Worm (Caenorhabditis elegans) whole organism, late embryonic: ENCODE measurements around the gene M116.5.
A peak's percentile ranks its signal among the peaks of the same experiment; 100 is the strongest.

Source experiments
- C08G9.2 ChIP-seq: sonication (generic microtip); optimal IDR thresholded peaks from 2 replicates; lab custom pipeline; 2016; ENCODE audit warnings: mild to moderate bottlenecking, missing genetic modification characterization, moderate library complexity, missing compliant biosample characterization
- C38D4.7 ChIP-seq: fragments of 200-800 bp; sonication (Bioruptor generic); optimal IDR thresholded peaks from 2 replicates; lab custom pipeline; 2018; ENCODE audit warnings: mild to moderate bottlenecking, missing genetic modification characterization, moderate library complexity, missing compliant biosample characterization
- K02D7.2 ChIP-seq: sonication (generic microtip); optimal IDR thresholded peaks from 2 replicates; lab custom pipeline; 2017; ENCODE audit warnings: mild to moderate bottlenecking, missing genetic modification characterization, missing compliant biosample characterization
- T23F11.4 ChIP-seq: fragments of 200-800 bp; sonication (Bioruptor generic); optimal IDR thresholded peaks from 2 replicates; lab custom pipeline; 2018; ENCODE audit warnings: mild to moderate bottlenecking, missing genetic modification characterization, missing compliant biosample characterization
- ceh-14 ChIP-seq: sonication (generic microtip); optimal IDR thresholded peaks from 2 replicates; lab custom pipeline; 2016; ENCODE audit warnings: missing genotype, missing genetic modification characterization, missing compliant biosample characterization
- ceh-2 ChIP-seq: sonication (generic microtip); optimal IDR thresholded peaks from 2 replicates; lab custom pipeline; 2016; ENCODE audit warnings: missing genotype, missing genetic modification characterization, missing compliant biosample characterization
- ceh-30 ChIP-seq: fragments of 150-350 bp; optimal IDR thresholded peaks from 2 replicates; lab custom pipeline; 2014; ENCODE audit warnings: missing biosample characterization, missing genetic modification characterization
- ceh-31 ChIP-seq: sonication (generic microtip); optimal IDR thresholded peaks from 2 replicates; lab custom pipeline; 2016; ENCODE audit warnings: missing genetic modification characterization, missing compliant biosample characterization
- ceh-45 ChIP-seq: fragments of 200-800 bp; sonication (Bioruptor generic); IDR thresholded peaks from 2 replicates; pipeline ENCODE4 v1.3.6; 2022; ENCODE audit warnings: missing genetic modification reagents, missing genetic modification characterization, missing compliant biosample characterization
- ceh-48 ChIP-seq: sonication (generic microtip); optimal IDR thresholded peaks from 2 replicates; lab custom pipeline; 2016; ENCODE audit warnings: missing genetic modification characterization, inconsistent platforms, missing compliant biosample characterization
- ceh-6 ChIP-seq: fragments of 200-800 bp; sonication (Bioruptor generic); optimal IDR thresholded peaks from 2 replicates; lab custom pipeline; 2018; ENCODE audit warnings: mild to moderate bottlenecking, missing genetic modification characterization, missing compliant biosample characterization
- che-1 ChIP-seq: sonication (generic microtip); optimal IDR thresholded peaks from 2 replicates; lab custom pipeline; 2016; ENCODE audit warnings: mild to moderate bottlenecking, missing genetic modification characterization, missing compliant biosample characterization
- dmd-4 ChIP-seq: sonication (generic microtip); optimal IDR thresholded peaks from 2 replicates; lab custom pipeline; 2016; ENCODE audit warnings: borderline replicate concordance, missing genetic modification characterization, missing compliant biosample characterization
- elt-2 ChIP-seq: sonication (generic microtip); optimal IDR thresholded peaks from 2 replicates; lab custom pipeline; 2016; ENCODE audit warnings: missing genetic modification reagents, missing genetic modification characterization, missing compliant biosample characterization
- elt-4 ChIP-seq: sonication (generic microtip); optimal IDR thresholded peaks from 2 replicates; lab custom pipeline; 2016; ENCODE audit warnings: missing genetic modification characterization, missing compliant biosample characterization
- ets-4 ChIP-seq: sonication (generic microtip); optimal IDR thresholded peaks from 2 replicates; lab custom pipeline; 2016; ENCODE audit warnings: missing genetic modification characterization, missing compliant biosample characterization
- eyg-1 ChIP-seq: sonication (generic microtip); optimal IDR thresholded peaks from 2 replicates; lab custom pipeline; 2016; ENCODE audit warnings: missing genotype, missing genetic modification characterization, missing compliant biosample characterization
- fax-1 ChIP-seq: sonication (generic microtip); optimal IDR thresholded peaks from 2 replicates; lab custom pipeline; 2016; ENCODE audit warnings: missing genotype, missing genetic modification characterization, missing compliant biosample characterization
- fkh-10 ChIP-seq: fragments of 150-350 bp; optimal IDR thresholded peaks from 2 replicates; lab custom pipeline; 2014; ENCODE audit warnings: missing biosample characterization, missing genetic modification reagents, missing genetic modification characterization
- hlh-13 ChIP-seq: fragments of 200-800 bp; sonication (Bioruptor generic); optimal IDR thresholded peaks from 2 replicates; lab custom pipeline; 2018; ENCODE audit warnings: mild to moderate bottlenecking, missing genetic modification characterization, missing compliant biosample characterization
- hlh-15 ChIP-seq: sonication (generic microtip); optimal IDR thresholded peaks from 2 replicates; lab custom pipeline; 2016; ENCODE audit warnings: missing genetic modification characterization, missing compliant biosample characterization
- hlh-30 ChIP-seq: sonication (generic microtip); optimal IDR thresholded peaks from 2 replicates; lab custom pipeline; 2017; ENCODE audit warnings: antibody characterized with exemption, missing genetic modification characterization, missing compliant biosample characterization; ENCODE audit not compliant: insufficient read depth
- hlh-6 ChIP-seq: sonication (generic microtip); optimal IDR thresholded peaks from 2 replicates; lab custom pipeline; 2016; ENCODE audit warnings: missing genotype, missing genetic modification characterization, missing compliant biosample characterization
- lim-6 ChIP-seq: sonication (generic microtip); optimal IDR thresholded peaks from 2 replicates; lab custom pipeline; 2016; ENCODE audit warnings: missing genetic modification characterization, missing compliant biosample characterization
- mec-3 ChIP-seq: sonication (generic microtip); optimal IDR thresholded peaks from 2 replicates; lab custom pipeline; 2016; ENCODE audit warnings: borderline replicate concordance, missing genetic modification characterization, missing compliant biosample characterization
- nfya-1 ChIP-seq: sonication (generic microtip); optimal IDR thresholded peaks from 2 replicates; lab custom pipeline; 2017; ENCODE audit warnings: missing genetic modification characterization, mild to moderate bottlenecking, missing compliant biosample characterization, antibody characterized with exemption, moderate library complexity
- nhr-232 ChIP-seq: sonication (generic microtip); optimal IDR thresholded peaks from 2 replicates; lab custom pipeline; 2016; ENCODE audit warnings: missing genetic modification characterization, missing compliant biosample characterization
- npax-4 ChIP-seq: sonication (generic microtip); optimal IDR thresholded peaks from 2 replicates; lab custom pipeline; 2016; ENCODE audit warnings: missing genetic modification characterization, missing compliant biosample characterization
- odd-2 ChIP-seq: sonication (generic microtip); optimal IDR thresholded peaks from 2 replicates; lab custom pipeline; 2017; ENCODE audit warnings: antibody characterized with exemption, mild to moderate bottlenecking, missing genetic modification characterization, missing compliant biosample characterization
- pag-3 ChIP-seq: sonication (generic microtip); optimal IDR thresholded peaks from 2 replicates; lab custom pipeline; 2016; ENCODE audit warnings: missing compliant biosample characterization, missing genetic modification characterization, borderline replicate concordance
- pat-9 ChIP-seq: fragments of 200-800 bp; sonication (Bioruptor generic); optimal IDR thresholded peaks from 2 replicates; lab custom pipeline; 2018; ENCODE audit warnings: mild to moderate bottlenecking, missing genetic modification characterization, moderate library complexity, missing compliant biosample characterization
- pax-1 ChIP-seq: fragments of 150-350 bp; optimal IDR thresholded peaks from 2 replicates; lab custom pipeline; 2014; ENCODE audit warnings: missing biosample characterization, missing genetic modification characterization
- pha-2 ChIP-seq: sonication (generic microtip); optimal IDR thresholded peaks from 2 replicates; lab custom pipeline; 2017; ENCODE audit warnings: mild to moderate bottlenecking, missing genetic modification characterization, missing compliant biosample characterization
- pha-4 ChIP-seq: fragments of 150-350 bp; optimal IDR thresholded peaks from 2 replicates; lab custom pipeline; 2018; ENCODE audit warnings: missing biosample characterization, missing genetic modification reagents, missing genetic modification characterization
- pros-1 ChIP-seq: fragments of 150-350 bp; optimal IDR thresholded peaks from 2 replicates; lab custom pipeline; 2014; ENCODE audit warnings: missing biosample characterization, missing genetic modification reagents, missing genetic modification characterization
- rnt-1 ChIP-seq: sonication (generic microtip); optimal IDR thresholded peaks from 2 replicates; lab custom pipeline; 2016; ENCODE audit warnings: missing genetic modification characterization, missing compliant biosample characterization
- sdc-2 ChIP-seq: sonication (generic microtip); optimal IDR thresholded peaks from 2 replicates; lab custom pipeline; 2016; ENCODE audit warnings: missing genotype, missing genetic modification characterization, missing compliant biosample characterization
- sox-2 ChIP-seq: fragments of 200-800 bp; sonication (Bioruptor generic); IDR thresholded peaks from 2 replicates; pipeline ENCODE4 v1.3.6; 2022; ENCODE audit warnings: missing genetic modification reagents, missing genetic modification characterization, missing compliant biosample characterization
- sox-4 ChIP-seq: sonication (generic microtip); optimal IDR thresholded peaks from 2 replicates; lab custom pipeline; 2017; ENCODE audit warnings: mild to moderate bottlenecking, missing genetic modification characterization, inconsistent platforms, missing compliant biosample characterization
- syd-9 ChIP-seq: sonication (generic microtip); optimal IDR thresholded peaks from 2 replicates; lab custom pipeline; 2016; ENCODE audit warnings: mild to moderate bottlenecking, missing genetic modification characterization, moderate library complexity, missing compliant biosample characterization
- tbx-2 ChIP-seq: sonication (generic microtip); optimal IDR thresholded peaks from 2 replicates; lab custom pipeline; 2016; ENCODE audit warnings: missing genetic modification characterization, missing compliant biosample characterization
- ttx-3 ChIP-seq: sonication (generic microtip); optimal IDR thresholded peaks from 2 replicates; lab custom pipeline; 2016; ENCODE audit warnings: missing genetic modification reagents, missing genetic modification characterization, missing compliant biosample characterization
- unc-3 ChIP-seq, 2 experiments: fragments of 200-800 bp in 1 of 2; sonication (Bioruptor generic) in 1 of 2; sonication (generic microtip) in 1 of 2; conservative IDR thresholded peaks in 1 of 2; optimal IDR thresholded peaks in 1 of 2; 2 replicates each; pipeline versions ENCODE4 v1.3.6 to Lab custom; 2016 to 2022; ENCODE audit warnings: missing compliant biosample characterization in 2 of 2, missing genetic modification characterization in 2 of 2, missing genetic modification reagents in 1 of 2
- unc-42 ChIP-seq: sonication (generic microtip); optimal IDR thresholded peaks from 2 replicates; lab custom pipeline; 2016; ENCODE audit warnings: missing genotype, missing genetic modification characterization, missing compliant biosample characterization
- unc-55 ChIP-seq: sonication (generic microtip); optimal IDR thresholded peaks from 2 replicates; lab custom pipeline; 2017; ENCODE audit warnings: missing biosample characterization, missing genetic modification reagents, missing genetic modification characterization
- unc-86 ChIP-seq: sonication (generic microtip); optimal IDR thresholded peaks from 2 replicates; lab custom pipeline; 2016; ENCODE audit warnings: missing genetic modification characterization, missing compliant biosample characterization
- ztf-16 ChIP-seq: sonication (generic microtip); optimal IDR thresholded peaks from 2 replicates; lab custom pipeline; 2017; ENCODE audit warnings: missing genetic modification characterization, missing compliant biosample characterization

Gene M116.5

DNA sequence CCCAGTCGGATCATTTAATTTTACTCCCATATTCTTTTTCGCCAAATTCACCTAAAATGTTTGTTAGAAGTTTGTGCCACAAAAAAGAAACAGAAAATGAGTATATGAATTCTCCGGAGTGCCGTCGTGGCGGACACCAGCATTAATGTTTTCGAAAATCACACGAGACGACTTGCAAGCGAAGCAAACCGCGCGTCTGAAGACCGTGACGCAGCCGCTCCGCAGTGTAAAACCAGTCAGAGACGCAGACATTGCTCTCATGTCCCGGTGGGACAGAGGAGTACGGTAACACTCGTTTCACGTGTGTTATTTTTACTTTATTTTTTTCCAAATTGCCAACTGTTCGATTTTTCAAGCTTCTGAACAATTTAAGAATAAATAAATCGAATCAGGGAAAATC, 11.8 kb upstream of the M116.5 start, which contains the start of the genes T26A8.4 and pdtf-1 (continued):
- TF ChIP-seq pat-9 (peak; percentile 41), ceh-48 (tag; lab: Kevin White, UChicago) (peak; percentile 11), ceh-2 (tag; lab: Kevin White, UChicago) (peak; percentile 1), unc-42 (tag; lab: Kevin White, UChicago) (peak; percentile 70), syd-9 (tag; lab: Kevin White, UChicago) (peak; percentile 37), rnt-1 (peak; percentile 82), tbx-2 (tag; lab: Kevin White, UChicago) (peak; percentile 65), pha-2 (tag; lab: Kevin White, UChicago) (no peak), elt-2 (peak; percentile 52), C08G9.2 (tag; lab: Kevin White, UChicago) (no peak)

DNA sequence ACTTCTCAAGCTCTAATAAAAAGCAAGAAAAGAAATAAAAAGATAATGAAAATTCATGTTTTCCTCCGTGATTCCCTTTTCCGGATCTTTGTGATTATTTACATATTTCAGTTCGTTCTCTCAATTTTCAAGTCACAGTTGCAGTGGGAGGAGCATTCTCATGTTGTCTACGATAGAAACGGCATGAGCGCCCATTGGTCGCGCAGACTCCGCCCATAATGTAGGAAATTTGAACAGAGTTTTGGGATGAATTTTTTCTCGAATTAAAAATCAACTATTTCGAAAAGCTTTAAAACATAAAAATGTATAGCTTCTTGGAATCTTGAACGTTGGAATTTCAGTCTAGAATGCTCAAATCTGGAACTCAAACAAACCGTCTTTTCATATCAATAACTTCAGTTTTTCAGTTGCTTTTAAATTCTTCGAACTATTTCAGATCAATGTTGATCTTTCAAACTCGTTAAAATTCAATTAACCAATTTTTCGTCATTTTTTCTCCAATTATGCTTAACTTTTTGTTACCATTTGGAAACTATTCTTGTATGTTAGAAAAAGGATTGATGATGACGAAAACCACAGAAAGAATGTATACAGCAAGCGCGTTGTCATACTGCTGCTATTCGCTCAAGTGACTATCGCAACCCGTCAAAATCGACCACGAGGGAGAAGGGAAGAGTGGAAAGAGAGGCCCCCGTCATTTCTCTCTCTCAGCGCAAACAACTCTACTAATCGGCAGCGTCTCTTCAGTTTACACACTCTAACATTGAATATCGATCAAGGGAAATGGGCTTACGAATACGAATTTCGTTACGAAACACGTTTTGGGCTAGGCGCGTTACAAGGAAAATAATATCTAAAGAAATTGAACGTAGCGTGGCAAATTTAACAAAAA, 11.0 kb upstream of the M116.5 start:
- no peak for TF ChIP-seq sox-2 (GFP tag; lab: Robert Waterston, UW)
- TF ChIP-seq ceh-48 (tag; lab: Kevin White, UChicago) = peak; percentile 72
- TF ChIP-seq ttx-3 (tag; lab: Kevin White, UChicago) = no peak
- TF ChIP-seq C08G9.2 (tag; lab: Kevin White, UChicago) = no peak
- no peak for TF ChIP-seq C38D4.7
- TF ChIP-seq odd-2 (tag; lab: Kevin White, UChicago) = no peak
- no peak for TF ChIP-seq K02D7.2 (tag; lab: Kevin White, UChicago)
- no peak for TF ChIP-seq fax-1 (tag; lab: Kevin White, UChicago)
- TF ChIP-seq hlh-30 (tag; lab: Kevin White, UChicago) = peak; percentile 82
- no peak for TF ChIP-seq T23F11.4 (GFP tag; lab: Kevin White, UChicago)
- TF ChIP-seq ceh-14 = peak; percentile 48
- TF ChIP-seq unc-42 (tag; lab: Kevin White, UChicago) = peak; percentile 51
- no peak for TF ChIP-seq elt-4 (tag; lab: Kevin White, UChicago)
- no peak for TF ChIP-seq pat-9
- TF ChIP-seq che-1 (tag; lab: Kevin White, UChicago) = peak; percentile 6
- TF ChIP-seq fkh-10 (GFP tag; lab: Kevin White, UChicago) = no peak
- no peak for TF ChIP-seq nhr-232
- TF ChIP-seq mec-3 (tag; lab: Kevin White, UChicago) = no peak
- TF ChIP-seq pros-1 (tag; lab: Kevin White, UChicago) = no peak
- peak; percentile 35 for TF ChIP-seq pha-2 (tag; lab: Kevin White, UChicago)
- no peak for TF ChIP-seq ztf-16 (tag; lab: Kevin White, UChicago)
- no peak for TF ChIP-seq lim-6 (tag; lab: Kevin White, UChicago)
- TF ChIP-seq nfya-1 (tag; lab: Kevin White, UChicago) = peak; percentile 99
- TF ChIP-seq dmd-4 (tag; lab: Kevin White, UChicago) = peak; percentile 17
- TF ChIP-seq ceh-6 (GFP tag; lab: Kevin White, UChicago) = no peak
- TF ChIP-seq ceh-45 (GFP tag; lab: Robert Waterston, UW) = no peak
- TF ChIP-seq unc-55 (GFP tag; lab: Kevin White, UChicago) = peak; percentile 51
- TF ChIP-seq ceh-30 = no peak
- no peak for TF ChIP-seq ets-4 (tag; lab: Kevin White, UChicago)
- TF ChIP-seq hlh-15 (tag; lab: Kevin White, UChicago) = no peak
- TF ChIP-seq pax-1 (tag; lab: Kevin White, UChicago) = no peak
- no peak for TF ChIP-seq unc-86
- TF ChIP-seq sox-4 (tag; lab: Kevin White, UChicago) = no peak
- peak; percentile 19 for TF ChIP-seq hlh-13 (GFP tag; lab: Kevin White, UChicago)
- TF ChIP-seq eyg-1 (tag; lab: Kevin White, UChicago) = no peak
- TF ChIP-seq pha-4 = no peak
- TF ChIP-seq hlh-6 (tag; lab: Kevin White, UChicago) = no peak
- no peak for TF ChIP-seq npax-4
- 0 out of 2 replicates have a peak, but pooled peaks have one; percentile 27 for TF ChIP-seq unc-3 (GFP tag; conservative IDR thresholded peaks at IDR 0.05; lab: Robert Waterston, UW)
- TF ChIP-seq unc-3 (tag; optimal IDR thresholded peaks at IDR 0.05; lab: Kevin White, UChicago) = no peak
- no peak for TF ChIP-seq sdc-2 (tag; lab: Kevin White, UChicago)
- TF ChIP-seq ceh-31 (tag; lab: Kevin White, UChicago) = peak; percentile 68
- no peak for TF ChIP-seq pag-3 (tag; lab: Kevin White, UChicago)
- no peak for TF ChIP-seq rnt-1
- TF ChIP-seq elt-2 = no peak
